Worm (Caenorhabditis elegans) whole organism, L1 larva: Measurements from ENCODE around the gene F28B4.1.

Source experiments
- C04F5.9 ChIP-seq: sonication (generic microtip); optimal IDR thresholded peaks from 2 replicates; lab custom pipeline; 2016; ENCODE audit warnings: missing genetic modification characterization, missing compliant biosample characterization
- C16A3.4 ChIP-seq: fragments of 150-350 bp; optimal IDR thresholded peaks from 2 replicates; lab custom pipeline; 2014; ENCODE audit warnings: missing biosample characterization, missing genetic modification characterization
- Y116A8C.19 ChIP-seq: sonication (generic microtip); optimal IDR thresholded peaks from 2 replicates; lab custom pipeline; 2016; ENCODE audit warnings: missing compliant biosample characterization, missing genetic modification characterization, borderline replicate concordance
- aha-1 ChIP-seq: fragments of 150-350 bp; optimal IDR thresholded peaks from 2 replicates; lab custom pipeline; 2014; ENCODE audit warnings: missing biosample characterization, missing genetic modification characterization
- alr-1 ChIP-seq: fragments of 200-800 bp; sonication (Bioruptor generic); optimal IDR thresholded peaks from 2 replicates; lab custom pipeline; 2018; ENCODE audit warnings: borderline replicate concordance, mild to moderate bottlenecking, missing genetic modification characterization, missing compliant biosample characterization
- ama-1 ChIP-seq: fragments of 150-350 bp; optimal IDR thresholded peaks from 2 replicates; lab custom pipeline; 2014
- ceh-82 ChIP-seq, 3 experiments: fragments of 150-350 bp in 1 of 3; sonication (generic microtip) in 2 of 3; optimal IDR thresholded peaks; 2 replicates each; lab custom pipeline; 2014 to 2017; ENCODE audit warnings: missing biosample characterization in 3 of 3, missing genetic modification characterization in 3 of 3
- ceh-90 ChIP-seq: sonication (generic microtip); optimal IDR thresholded peaks from 2 replicates; lab custom pipeline; 2016; ENCODE audit warnings: missing genetic modification characterization, missing compliant biosample characterization
- dsc-1 ChIP-seq: sonication (generic microtip); optimal IDR thresholded peaks from 2 replicates; lab custom pipeline; 2016; ENCODE audit warnings: mild to moderate bottlenecking, missing genetic modification characterization, missing compliant biosample characterization
- efl-3 ChIP-seq: fragments of 200-800 bp; sonication (Bioruptor generic); optimal IDR thresholded peaks from 2 replicates; lab custom pipeline; 2018; ENCODE audit warnings: mild to moderate bottlenecking, missing genetic modification characterization, missing compliant biosample characterization
- egl-13 ChIP-seq: sonication (generic microtip); optimal IDR thresholded peaks from 2 replicates; lab custom pipeline; 2016; ENCODE audit warnings: missing genotype, missing genetic modification reagents, missing genetic modification characterization, missing compliant biosample characterization
- egl-27 ChIP-seq, 2 experiments: fragments of 150-350 bp in 1 of 2; sonication (generic microtip); optimal IDR thresholded peaks; 3 replicates each; lab custom pipeline; 2017 to 2018; ENCODE audit warnings: missing biosample characterization in 2 of 2, missing genetic modification characterization in 2 of 2, missing genetic modification reagents in 2 of 2
- elt-2 ChIP-seq: sonication (generic microtip); optimal IDR thresholded peaks from 2 replicates; lab custom pipeline; 2016; ENCODE audit warnings: missing genetic modification characterization, mild to moderate bottlenecking, inconsistent platforms, missing compliant biosample characterization, missing genetic modification reagents
- fkh-4 ChIP-seq: sonication (generic microtip); optimal IDR thresholded peaks from 2 replicates; lab custom pipeline; 2016; ENCODE audit warnings: missing compliant biosample characterization, missing genetic modification characterization, borderline replicate concordance
- fkh-8 ChIP-seq: sonication (generic microtip); optimal IDR thresholded peaks from 2 replicates; lab custom pipeline; 2016; ENCODE audit warnings: mild to moderate bottlenecking, missing genetic modification characterization, missing compliant biosample characterization
- grh-1 ChIP-seq: fragments of 200-800 bp; sonication (Bioruptor generic); IDR thresholded peaks from 2 replicates; pipeline ENCODE4 v1.3.6; 2022; ENCODE audit warnings: missing genetic modification reagents, missing genetic modification characterization, missing compliant biosample characterization
- hlh-17 ChIP-seq: fragments of 200-800 bp; sonication (Bioruptor generic); optimal IDR thresholded peaks from 2 replicates; lab custom pipeline; 2018; ENCODE audit warnings: missing genetic modification characterization, mild to moderate bottlenecking, missing compliant biosample characterization, moderate library complexity, borderline replicate concordance
- hpl-2 ChIP-seq: fragments of 150-350 bp; optimal IDR thresholded peaks from 2 replicates; lab custom pipeline; 2014; ENCODE audit warnings: missing biosample characterization, missing genetic modification reagents, missing genetic modification characterization
- lin-14 ChIP-seq: fragments of 200-800 bp; sonication (Bioruptor generic); optimal IDR thresholded peaks from 2 replicates; lab custom pipeline; 2018; ENCODE audit warnings: mild to moderate bottlenecking, missing genetic modification characterization, moderate library complexity, missing compliant biosample characterization
- lin-15B ChIP-seq: fragments of 150-350 bp; sonication (generic microtip); optimal IDR thresholded peaks from 3 replicates; lab custom pipeline; 2014; ENCODE audit warnings: missing biosample characterization, missing genetic modification characterization
- lin-39 ChIP-seq: fragments of 150-350 bp; optimal IDR thresholded peaks from 2 replicates; lab custom pipeline; 2014; ENCODE audit warnings: missing biosample characterization, missing genetic modification reagents, missing genetic modification characterization
- lir-3 ChIP-seq: sonication (generic microtip); optimal IDR thresholded peaks from 2 replicates; lab custom pipeline; 2016; ENCODE audit warnings: mild to moderate bottlenecking, missing genetic modification characterization, moderate library complexity, missing compliant biosample characterization; ENCODE audit not compliant: poor library complexity
- lsy-2 ChIP-seq, 2 experiments: fragments of 150-350 bp; optimal IDR thresholded peaks; 2 replicates each; lab custom pipeline; 2014; ENCODE audit warnings: missing biosample characterization in 2 of 2, missing genetic modification characterization in 2 of 2
- mab-9 ChIP-seq: fragments of 200-800 bp; sonication (Bioruptor generic); IDR thresholded peaks from 2 replicates; pipeline ENCODE4 v1.3.6; 2022; ENCODE audit warnings: missing genetic modification reagents, missing genetic modification characterization, missing compliant biosample characterization
- mdl-1 ChIP-seq, 2 experiments: fragments of 150-350 bp; optimal IDR thresholded peaks; 2 replicates each; lab custom pipeline; 2014 to 2017; ENCODE audit warnings: missing biosample characterization in 2 of 2, missing genetic modification characterization in 2 of 2, inconsistent platforms in 1 of 2
- nhr-12 ChIP-seq: sonication (generic microtip); optimal IDR thresholded peaks from 2 replicates; lab custom pipeline; 2017; ENCODE audit warnings: missing biosample characterization, missing genetic modification characterization
- nhr-19 ChIP-seq: fragments of 200-800 bp; sonication (Bioruptor generic); conservative IDR thresholded peaks from 2 replicates; pipeline ENCODE4 v1.3.6; 2022; ENCODE audit warnings: missing genetic modification characterization, missing compliant biosample characterization
- nhr-20 ChIP-seq: sonication (generic microtip); optimal IDR thresholded peaks from 2 replicates; lab custom pipeline; 2016; ENCODE audit warnings: mild to moderate bottlenecking, missing genetic modification characterization, missing compliant biosample characterization
- nhr-237 ChIP-seq: fragments of 150-350 bp; optimal IDR thresholded peaks from 2 replicates; lab custom pipeline; 2014; ENCODE audit warnings: missing biosample characterization, missing genetic modification characterization
- nhr-47 ChIP-seq: sonication (generic microtip); optimal IDR thresholded peaks from 2 replicates; lab custom pipeline; 2016; ENCODE audit warnings: mild to moderate bottlenecking, missing genetic modification characterization, moderate library complexity, missing compliant biosample characterization
- nhr-71 ChIP-seq: sonication (generic microtip); optimal IDR thresholded peaks from 2 replicates; lab custom pipeline; 2016; ENCODE audit warnings: mild to moderate bottlenecking, missing genetic modification characterization, moderate library complexity, missing compliant biosample characterization
- nhr-77 ChIP-seq: fragments of 150-350 bp; optimal IDR thresholded peaks from 2 replicates; lab custom pipeline; 2014; ENCODE audit warnings: missing biosample characterization, missing genetic modification characterization
- nhr-84 ChIP-seq: sonication (generic microtip); optimal IDR thresholded peaks from 2 replicates; lab custom pipeline; 2017; ENCODE audit warnings: missing biosample characterization, missing genetic modification characterization
- nhr-85 ChIP-seq: sonication (generic microtip); peaks from one replicate; lab custom pipeline; 2016; ENCODE audit warnings: missing genetic modification characterization, inconsistent platforms, missing compliant biosample characterization
- pag-3 ChIP-seq: sonication (generic microtip); optimal IDR thresholded peaks from 2 replicates; lab custom pipeline; 2017; ENCODE audit warnings: missing genetic modification characterization, mild to moderate bottlenecking, missing compliant biosample characterization, antibody characterized with exemption, borderline replicate concordance; ENCODE audit not compliant: insufficient read depth
- unc-130 ChIP-seq: fragments of 150-350 bp; optimal IDR thresholded peaks from 2 replicates; lab custom pipeline; 2017; ENCODE audit warnings: missing biosample characterization, missing genetic modification characterization, inconsistent platforms
- unc-86 ChIP-seq: sonication (generic microtip); optimal IDR thresholded peaks from 2 replicates; lab custom pipeline; 2016; ENCODE audit warnings: missing genetic modification characterization, missing compliant biosample characterization
- zag-1 ChIP-seq: fragments of 150-350 bp; optimal IDR thresholded peaks from 2 replicates; lab custom pipeline; 2014; ENCODE audit warnings: missing biosample characterization, missing genetic modification characterization
- ztf-11 ChIP-seq, 2 experiments: sonication (generic microtip); optimal IDR thresholded peaks; 2 replicates each; lab custom pipeline; 2016 to 2017; ENCODE audit warnings: missing genetic modification characterization in 2 of 2, missing biosample characterization in 1 of 2, missing compliant biosample characterization in 1 of 2
- ztf-4 ChIP-seq: fragments of 150-350 bp; optimal IDR thresholded peaks from 2 replicates; lab custom pipeline; 2014; ENCODE audit warnings: missing biosample characterization, missing genetic modification characterization

Gene F28B4.1

DNA sequence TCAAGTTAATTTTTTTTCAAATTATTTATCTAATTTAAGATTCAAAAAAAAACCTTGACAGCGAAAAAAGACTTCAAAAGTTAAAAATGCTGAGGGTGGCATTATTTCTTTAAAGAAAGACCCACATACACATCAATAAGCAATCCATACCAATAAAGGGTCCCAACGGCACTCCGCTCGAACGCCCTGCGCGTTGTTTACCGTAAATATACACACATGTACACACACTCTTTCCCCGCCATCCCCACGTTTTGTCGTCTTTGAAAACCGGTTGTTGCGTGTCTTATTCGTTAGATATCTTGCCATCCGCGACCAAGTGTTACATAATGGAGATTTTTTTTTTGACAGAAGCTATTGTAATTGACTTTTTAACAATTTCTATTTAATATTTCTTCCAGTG lies 45.3 kb upstream of the F28B4.1 start, which contains the start of gene gcc-1 (continued):
- peak in 1 of 2 experiments; percentile 38 for TF ChIP-seq mdl-1 (tag; optimal IDR thresholded peaks at IDR 0.05; lab: Kevin White, UChicago)
- no peak for TF ChIP-seq Y116A8C.19 (tag; lab: Kevin White, UChicago)
- no peak for TF ChIP-seq lin-39 (tag; lab: Kevin White, UChicago)
- no peak for TF ChIP-seq egl-27 (tag; optimal IDR thresholded peaks at IDR 0.05; lab: Kevin White, UChicago)
- no peak for TF ChIP-seq nhr-12 (tag; lab: Kevin White, UChicago)
- TF ChIP-seq ceh-82 (tag; optimal IDR thresholded peaks at IDR 0.05; lab: Kevin White, UChicago): peak in 2 of 3 experiments; percentile 16 to 31
- TF ChIP-seq pag-3: peak; percentile 13
- no peak for TF ChIP-seq ceh-90 (tag; lab: Kevin White, UChicago)
- TF ChIP-seq lsy-2 (tag; optimal IDR thresholded peaks at IDR 0.05; lab: Kevin White, UChicago): peak; percentile 5 to 59
- peak; percentile 31 for TF ChIP-seq unc-130 (tag; lab: Kevin White, UChicago)
- TF ChIP-seq nhr-71 (tag; lab: Kevin White, UChicago): peak; percentile 63
- TF ChIP-seq nhr-85 (tag; lab: Kevin White, UChicago): peak; percentile 84
- no peak for TF ChIP-seq C04F5.9 (tag; lab: Kevin White, UChicago)
- TF ChIP-seq mab-9: no peak
- TF ChIP-seq nhr-19 (GFP tag; lab: Robert Waterston, UW): peak; percentile 42; the same call in 1 of the 2 replicates
- no peak for TF ChIP-seq nhr-237 (tag; lab: Kevin White, UChicago)
- no peak for TF ChIP-seq ztf-11 (tag; optimal IDR thresholded peaks at IDR 0.05; lab: Kevin White, UChicago)
- peak; percentile 59 for TF ChIP-seq nhr-20
- TF ChIP-seq unc-86 (tag; lab: Kevin White, UChicago): peak; percentile 16
- peak; percentile 19 for TF ChIP-seq fkh-8 (tag; lab: Kevin White, UChicago)
- peak; percentile 2 for TF ChIP-seq nhr-77 (tag; lab: Kevin White, UChicago)
- TF ChIP-seq C16A3.4 (tag; lab: Kevin White, UChicago): peak; percentile 49
- no peak for TF ChIP-seq efl-3 (GFP tag; lab: Kevin White, UChicago)

DNA sequence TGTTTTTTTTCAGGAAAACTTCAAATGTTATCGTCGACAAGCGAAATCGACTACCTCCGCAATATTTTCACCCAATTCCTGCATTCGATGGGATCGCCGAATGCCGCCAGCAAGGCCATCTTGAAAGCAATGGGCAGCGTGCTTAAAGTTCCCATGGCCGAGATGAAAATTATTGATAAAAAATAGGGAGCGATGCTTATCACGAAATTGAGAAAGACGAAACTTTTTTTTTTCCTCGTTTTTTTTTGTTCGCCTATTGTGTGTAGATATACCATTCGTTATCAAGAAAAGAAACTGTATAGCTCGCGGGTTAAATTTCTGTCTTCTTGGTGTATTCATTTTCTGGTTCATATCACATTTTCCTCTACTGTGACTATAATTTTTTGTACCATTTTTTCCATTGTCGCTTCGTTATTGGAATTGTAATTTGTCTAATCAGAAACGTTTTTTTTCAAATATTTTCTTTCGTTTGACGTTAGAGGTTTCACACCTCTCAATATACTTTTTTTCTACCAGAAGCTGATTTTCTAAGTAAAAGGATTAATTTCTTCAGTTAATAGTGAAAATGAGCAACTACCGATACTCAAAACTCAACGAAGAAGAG lies 40.8 kb upstream of the F28B4.1 start, which contains the start of gene syx-6:
TSS of gene syx-6 (plus strand) at position 554 of the 604 bp plus-strand sequence.
- TF ChIP-seq dsc-1 (tag; lab: Kevin White, UChicago) (no peak), mdl-1 (tag; optimal IDR thresholded peaks at IDR 0.05; lab: Kevin White, UChicago) (no peak), nhr-84 (tag; lab: Kevin White, UChicago) (no peak), lin-14 (GFP tag; lab: Kevin White, UChicago) (peak; percentile 8), nhr-77 (tag; lab: Kevin White, UChicago) (no peak), elt-2 (tag; lab: Kevin White, UChicago) (peak; percentile 50), nhr-237 (tag; lab: Kevin White, UChicago) (no peak)

DNA sequence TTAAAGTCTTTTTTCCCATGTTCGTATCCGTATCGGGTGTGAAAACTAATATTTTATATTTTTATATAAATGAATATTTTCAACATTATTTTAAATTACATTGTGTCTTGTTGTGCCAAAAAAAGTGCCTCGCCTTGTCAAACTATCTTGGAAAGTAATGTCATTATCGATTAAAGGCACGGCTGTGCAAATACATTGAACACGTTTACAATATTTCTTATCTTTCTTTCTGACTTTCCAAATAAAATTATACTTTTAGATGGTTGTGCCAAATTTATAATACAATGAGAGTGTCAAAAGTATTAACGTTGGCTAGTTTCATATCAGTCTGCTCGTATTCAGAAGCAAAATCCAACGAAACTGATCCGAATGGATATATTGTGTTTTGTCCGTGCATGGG lies 39.3 kb upstream of the F28B4.1 start, which contains the start of gene pfut-1:
TSS of gene pfut-1 (plus strand) at position 258 of the 400 bp plus-strand sequence.
- TF ChIP-seq elt-2 (tag; lab: Kevin White, UChicago): peak; percentile 23
- TF ChIP-seq mab-9: no peak
- TF ChIP-seq, all 84 proteins: peak for 1

DNA sequence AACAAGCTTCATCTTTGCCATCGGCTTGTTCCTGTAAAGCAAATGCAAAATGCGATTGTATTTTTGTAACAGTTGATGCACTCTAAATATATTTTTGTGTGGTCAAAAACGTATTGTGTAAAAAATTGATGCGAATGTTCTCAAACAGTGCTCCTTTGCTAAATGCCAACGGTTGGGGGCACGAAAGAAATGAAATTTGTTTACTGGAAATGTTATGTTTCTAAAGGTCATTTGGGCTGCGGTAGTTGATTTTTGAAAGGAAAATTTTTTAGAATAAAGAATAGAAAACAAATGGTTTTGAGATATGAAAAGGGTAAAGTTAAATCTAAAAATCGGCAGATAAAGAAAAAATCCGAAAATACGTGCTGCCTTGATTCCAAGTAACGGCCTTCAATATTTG lies 34.4 kb upstream of the F28B4.1 start, which contains the start of gene C15C7.6:
TSS of gene C15C7.6 (minus strand) at position 101 of the 400 bp plus-strand sequence.
- no peak for TF ChIP-seq aha-1 (tag; lab: Kevin White, UChicago)
- TF ChIP-seq egl-27 (tag; optimal IDR thresholded peaks at IDR 0.05; lab: Kevin White, UChicago): no peak
- TF ChIP-seq fkh-4 (tag; lab: Kevin White, UChicago): no peak
- no peak for TF ChIP-seq hlh-17
- no peak for TF ChIP-seq zag-1 (tag; lab: Kevin White, UChicago)
- no peak for TF ChIP-seq lir-3 (tag; lab: Kevin White, UChicago)
- TF ChIP-seq elt-2 (tag; lab: Kevin White, UChicago): no peak
- no peak for TF ChIP-seq ceh-82 (tag; optimal IDR thresholded peaks at IDR 0.05; lab: Kevin White, UChicago)
- TF ChIP-seq ama-1: no peak
- no peak for TF ChIP-seq alr-1 (tag; lab: Kevin White, UChicago)
- TF ChIP-seq grh-1: no peak
- TF ChIP-seq hpl-2 (GFP tag; lab: Kevin White, UChicago): no peak
- no peak for TF ChIP-seq ztf-4 (tag; lab: Kevin White, UChicago)
- no peak for TF ChIP-seq nhr-47 (tag; lab: Kevin White, UChicago)
- no peak for TF ChIP-seq egl-13 (tag; lab: Kevin White, UChicago)
- no peak for TF ChIP-seq C04F5.9 (tag; lab: Kevin White, UChicago)
- TF ChIP-seq lin-15B: no peak
- no peak for TF ChIP-seq nhr-20
- TF ChIP-seq, all 84 proteins: peak for 0
